Fruit fly (Drosophila melanogaster) whole organism, prepupa: Measurements from ENCODE around the gene CG15262.
A peak's percentile ranks its signal among the peaks of the same experiment; 100 is the strongest.

ENCODE experiments used
- CG10631 ChIP-seq: fragments of 200-800 bp; sonication (Bioruptor generic); optimal IDR thresholded peaks from 2 replicates; lab custom pipeline; 2016; ENCODE audit warnings: missing biosample characterization, missing genetic modification characterization
- CG11294 ChIP-seq: fragments of 200-800 bp; sonication (Bioruptor generic); IDR thresholded peaks from 2 replicates; pipeline ENCODE4 v1.3.6; 2022; ENCODE audit warnings: missing biosample characterization, missing genetic modification characterization
- CG11902 ChIP-seq: fragments of 200-800 bp; sonication (Bioruptor generic); optimal IDR thresholded peaks from 3 replicates; lab custom pipeline; 2016; ENCODE audit warnings: missing biosample characterization, missing genetic modification characterization
- CG15336 ChIP-seq: fragments of 200-800 bp; sonication (Bioruptor generic); IDR thresholded peaks from 2 replicates; pipeline ENCODE4 v1.3.6; 2022; ENCODE audit warnings: missing biosample characterization, missing genetic modification characterization
- CG16779 ChIP-seq: fragments of 200-800 bp; sonication (Bioruptor generic); optimal IDR thresholded peaks from 3 replicates; lab custom pipeline; 2017; ENCODE audit warnings: missing biosample characterization, mild to moderate bottlenecking, missing genetic modification characterization
- CG31627 ChIP-seq: fragments of 200-800 bp; sonication (Bioruptor generic); optimal IDR thresholded peaks from 3 replicates; lab custom pipeline; 2016; ENCODE audit warnings: missing biosample characterization, missing genetic modification characterization
- CG32006 ChIP-seq: fragments of 200-800 bp; sonication (Bioruptor generic); optimal IDR thresholded peaks from 3 replicates; lab custom pipeline; 2017; ENCODE audit warnings: missing biosample characterization, mild to moderate bottlenecking, missing genetic modification characterization
- CG34406 ChIP-seq: fragments of 200-800 bp; sonication (Bioruptor generic); optimal IDR thresholded peaks from 3 replicates; lab custom pipeline; 2016; ENCODE audit warnings: missing biosample characterization, missing genetic modification characterization
- CG3919 ChIP-seq: fragments of 200-800 bp; sonication (Bioruptor generic); optimal IDR thresholded peaks from 3 replicates; lab custom pipeline; 2016; ENCODE audit warnings: missing biosample characterization, missing genetic modification characterization
- CG6276 ChIP-seq: fragments of 200-800 bp; sonication (Bioruptor generic); optimal IDR thresholded peaks from 2 replicates; lab custom pipeline; 2017; ENCODE audit warnings: missing biosample characterization, mild to moderate bottlenecking, missing genetic modification characterization
- CG6792 ChIP-seq: fragments of 200-800 bp; sonication (Bioruptor generic); optimal IDR thresholded peaks from 3 replicates; lab custom pipeline; 2016; ENCODE audit warnings: missing biosample characterization, missing genetic modification characterization
- CG6808 ChIP-seq: fragments of 200-800 bp; sonication (Bioruptor generic); optimal IDR thresholded peaks from 3 replicates; lab custom pipeline; 2017; ENCODE audit warnings: missing biosample characterization, missing genetic modification characterization, mild to moderate bottlenecking, moderate library complexity, missing genetic modification reagents
- CG6854 ChIP-seq: fragments of 200-800 bp; sonication (Bioruptor generic); optimal IDR thresholded peaks from 2 replicates; lab custom pipeline; 2017; ENCODE audit warnings: missing biosample characterization, mild to moderate bottlenecking, missing genetic modification characterization
- CG8119 ChIP-seq: fragments of 200-800 bp; sonication (Bioruptor generic); IDR thresholded peaks from 3 replicates; pipeline ENCODE4 v1.3.6; 2022; ENCODE audit warnings: missing biosample characterization, missing genetic modification characterization
- CG9139 ChIP-seq: fragments of 200-800 bp; sonication (Bioruptor generic); optimal IDR thresholded peaks from 3 replicates; lab custom pipeline; 2017; ENCODE audit warnings: missing biosample characterization, mild to moderate bottlenecking, missing genetic modification characterization
- Eip75B ChIP-seq: fragments of 200-800 bp; sonication (Bioruptor generic); optimal IDR thresholded peaks from 3 replicates; lab custom pipeline; 2016; ENCODE audit warnings: missing biosample characterization, missing genetic modification characterization
- Eip78C ChIP-seq: fragments of 200-800 bp; sonication (Bioruptor generic); peaks from one replicate; lab custom pipeline; 2016; ENCODE audit warnings: missing biosample characterization, missing genetic modification characterization
- Ets21C ChIP-seq: fragments of 200-800 bp; sonication (Bioruptor generic); optimal IDR thresholded peaks from 3 replicates; lab custom pipeline; 2016; ENCODE audit warnings: missing biosample characterization, missing genetic modification characterization
- Ets96B ChIP-seq: fragments of 200-800 bp; optimal IDR thresholded peaks from 2 replicates; lab custom pipeline; 2019; ENCODE audit warnings: missing biosample characterization, mild to moderate bottlenecking, missing genetic modification characterization, moderate library complexity
- Hr39 ChIP-seq: fragments of 200-800 bp; sonication (Bioruptor generic); optimal IDR thresholded peaks from 2 replicates; lab custom pipeline; 2016; ENCODE audit warnings: missing biosample characterization, missing genetic modification characterization
- Hr4 ChIP-seq: fragments of 200-800 bp; sonication (Bioruptor generic); optimal IDR thresholded peaks from 3 replicates; lab custom pipeline; 2016; ENCODE audit warnings: missing biosample characterization, missing genetic modification characterization
- Lpt ChIP-seq: fragments of 200-800 bp; sonication (Bioruptor generic); optimal IDR thresholded peaks from 3 replicates; lab custom pipeline; 2016; ENCODE audit warnings: missing biosample characterization, missing genetic modification characterization
- OdsH ChIP-seq: fragments of 200-800 bp; sonication (Bioruptor generic); optimal IDR thresholded peaks from 3 replicates; lab custom pipeline; 2016; ENCODE audit warnings: missing biosample characterization, missing genetic modification characterization
- Sox102F ChIP-seq: fragments of 200-800 bp; sonication (Bioruptor generic); optimal IDR thresholded peaks from 2 replicates; lab custom pipeline; 2016; ENCODE audit warnings: missing biosample characterization, mild to moderate bottlenecking, missing genetic modification characterization
- achi ChIP-seq: fragments of 200-800 bp; sonication (Bioruptor generic); optimal IDR thresholded peaks from 3 replicates; lab custom pipeline; 2016; ENCODE audit warnings: missing biosample characterization, missing genetic modification characterization
- acj6 ChIP-seq: fragments of 200-800 bp; sonication (Bioruptor generic); optimal IDR thresholded peaks from 3 replicates; lab custom pipeline; 2016; ENCODE audit warnings: missing biosample characterization, missing genetic modification characterization
- cyc ChIP-seq: fragments of 200-800 bp; sonication (Bioruptor generic); optimal IDR thresholded peaks from 3 replicates; lab custom pipeline; 2016; ENCODE audit warnings: missing biosample characterization, missing genetic modification characterization
- dac ChIP-seq: fragments of 200-800 bp; sonication (Bioruptor generic); optimal IDR thresholded peaks from 2 replicates; lab custom pipeline; 2017; ENCODE audit warnings: missing biosample characterization, mild to moderate bottlenecking, missing genetic modification characterization
- eg ChIP-seq: fragments of 200-800 bp; sonication (Bioruptor generic); IDR thresholded peaks from 3 replicates; pipeline ENCODE4 v1.3.6; 2022; ENCODE audit warnings: missing biosample characterization, missing genetic modification characterization
- esn ChIP-seq: fragments of 200-800 bp; sonication (Bioruptor generic); optimal IDR thresholded peaks from 2 replicates; lab custom pipeline; 2016; ENCODE audit warnings: missing biosample characterization, mild to moderate bottlenecking, missing genetic modification characterization, moderate library complexity
- fd85E ChIP-seq: fragments of 200-800 bp; sonication (Bioruptor generic); optimal IDR thresholded peaks from 3 replicates; lab custom pipeline; 2016; ENCODE audit warnings: missing biosample characterization, missing genetic modification characterization
- lz ChIP-seq: fragments of 200-800 bp; sonication (Bioruptor generic); optimal IDR thresholded peaks from 3 replicates; lab custom pipeline; 2016; ENCODE audit warnings: missing biosample characterization, missing genetic modification characterization
- net ChIP-seq: fragments of 200-800 bp; sonication (Bioruptor generic); optimal IDR thresholded peaks from 3 replicates; lab custom pipeline; 2016; ENCODE audit warnings: missing biosample characterization, missing genetic modification characterization
- pdm3 ChIP-seq: fragments of 200-800 bp; sonication (Bioruptor generic); optimal IDR thresholded peaks from 3 replicates; lab custom pipeline; 2016; ENCODE audit warnings: missing biosample characterization, missing genetic modification characterization
- svp ChIP-seq: fragments of 200-800 bp; sonication (Bioruptor generic); peaks from one replicate; lab custom pipeline; 2016; ENCODE audit warnings: missing biosample characterization, missing genetic modification characterization
- vri ChIP-seq: fragments of 200-800 bp; sonication (Bioruptor generic); optimal IDR thresholded peaks from 3 replicates; lab custom pipeline; 2016; ENCODE audit warnings: missing biosample characterization, mild to moderate bottlenecking, missing genetic modification characterization

The CG15262 gene

dm6 chr2L:15297508-15297907 is at the start of gene CG15262:
Gene CG15262 (plus strand): TSS chr2L:15297808.
- TF ChIP-seq Ets21C = no peak

- TF ChIP-seq CG10631 (peak; percentile 40), svp (GFP tag; lab: Kevin White, UChicago) (peak; percentile 66), cyc (GFP tag; lab: Kevin White, UChicago) (peak; percentile 18), CG31627 (GFP tag; lab: Kevin White, UChicago) (peak; percentile 19), esn (peak; percentile 7), dac (no peak), pdm3 (peak; percentile 32), Sox102F (no peak), CG6276 (GFP tag; lab: Kevin White, UChicago) (no peak), Hr4 (GFP tag; lab: Kevin White, UChicago) (peak; percentile 26), CG6792 (GFP tag; lab: Kevin White, UChicago) (no peak), CG11902 (GFP tag; lab: Kevin White, UChicago) (peak; percentile 3), CG8119 (GFP tag; lab: Robert Waterston, UW) (no peak), Eip75B (GFP tag; lab: Kevin White, UChicago) (no peak), OdsH (GFP tag; lab: Kevin White, UChicago) (peak; percentile 19), acj6 (peak; percentile 22), lz (GFP tag; lab: Kevin White, UChicago) (peak; percentile 15), Lpt (GFP tag; lab: Kevin White, UChicago) (no peak), Hr39 (GFP tag; lab: Kevin White, UChicago) (peak; percentile 35), CG32006 (peak; percentile 36), Eip78C (GFP tag; lab: Kevin White, UChicago) (peak; percentile 65), CG34406 (GFP tag; lab: Kevin White, UChicago) (no peak), achi (GFP tag; lab: Kevin White, UChicago) (no peak), Ets21C (no peak), eg (GFP tag; lab: Robert Waterston, UW) (0 out of 3 replicates have a peak, but pooled peaks have one; percentile 20), CG15336 (GFP tag; lab: Robert Waterston, UW) (no peak), Ets96B (no peak)
- TF ChIP-seq, all 60 proteins: peak for 15
These were observed 49.2 kb upstream of the CG15262 start, which contains the start of gene dao for dm6 chr2L:15248163-15249005. Gene dao (plus strand): TSS chr2L:15248879.

DNA sequence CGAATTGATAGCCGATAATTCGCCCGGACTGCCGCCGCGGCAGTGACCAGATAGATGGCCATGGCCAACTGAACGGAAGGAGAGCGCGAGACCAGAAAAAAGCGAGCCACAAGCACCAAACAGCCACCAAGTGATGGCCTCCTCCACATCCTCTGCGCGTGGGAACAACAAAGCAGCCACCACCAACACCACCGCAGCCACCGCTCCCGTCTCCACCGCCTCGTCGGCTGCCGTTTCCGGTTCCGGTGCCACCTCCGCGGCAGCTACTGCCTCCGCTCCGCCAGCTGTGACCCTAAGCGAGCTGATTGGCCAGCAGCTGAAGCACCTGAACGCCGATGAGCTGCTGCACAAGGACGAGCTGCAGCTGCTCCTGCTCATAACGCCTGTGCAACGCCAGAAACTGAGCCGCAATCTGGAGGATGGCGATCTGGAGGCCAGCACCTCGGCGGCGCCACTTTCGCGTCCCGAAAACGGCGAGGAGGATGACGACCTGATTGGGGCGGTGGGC is 48.5 kb upstream of the CG15262 start:
- no peak for TF ChIP-seq fd85E (GFP tag; lab: Kevin White, UChicago)
- TF ChIP-seq CG11294 = no peak
- TF ChIP-seq net = no peak
- no peak for TF ChIP-seq CG6808
- no peak for TF ChIP-seq Hr4 (GFP tag; lab: Kevin White, UChicago)

dm6 chr2L:15249682-15250081 is 47.9 kb upstream of the CG15262 start:
- TF ChIP-seq CG3919 (GFP tag; lab: Kevin White, UChicago) = no peak
- TF ChIP-seq Eip78C (GFP tag; lab: Kevin White, UChicago) = peak; percentile 36
- TF ChIP-seq CG16779 = no peak
- no peak for TF ChIP-seq CG9139
- TF ChIP-seq vri (GFP tag; lab: Kevin White, UChicago) = no peak
- TF ChIP-seq Hr4 (GFP tag; lab: Kevin White, UChicago) = no peak
- no peak for TF ChIP-seq Lpt (GFP tag; lab: Kevin White, UChicago)
- no peak for TF ChIP-seq CG6854
